Worm (Caenorhabditis elegans) whole organism, L4 larva: Measurements from ENCODE around the gene rnr-2.

ENCODE experiments used
- ZK337.2 ChIP-seq: fragments of 200-800 bp; sonication (Bioruptor generic); IDR thresholded peaks from 2 replicates; pipeline ENCODE4 v1.3.6; 2022; ENCODE audit warnings: missing genetic modification reagents, missing genetic modification characterization, missing compliant biosample characterization
- ZK546.5 ChIP-seq, 2 experiments: sonication (generic microtip); optimal IDR thresholded peaks; 2 replicates each; lab custom pipeline; 2017; ENCODE audit warnings: missing biosample characterization in 2 of 2, missing genetic modification characterization in 2 of 2
- daf-16 ChIP-seq, 3 experiments: sonication (generic microtip); optimal IDR thresholded peaks; 2 replicates each; lab custom pipeline; 2016 to 2017; ENCODE audit warnings: missing genetic modification characterization in 3 of 3, missing genetic modification reagents in 3 of 3, mild to moderate bottlenecking in 2 of 3, missing compliant biosample characterization in 2 of 3, missing biosample characterization in 1 of 3, moderate library complexity in 1 of 3
- dmd-6 ChIP-seq: fragments of 200-800 bp; sonication (Bioruptor generic); IDR thresholded peaks from 2 replicates; pipeline ENCODE4 v1.3.6; 2022; ENCODE audit warnings: missing genetic modification reagents, missing genetic modification characterization, missing compliant biosample characterization
- dve-1 ChIP-seq: sonication (generic microtip); optimal IDR thresholded peaks from 2 replicates; lab custom pipeline; 2017; ENCODE audit warnings: antibody characterized with exemption, mild to moderate bottlenecking, missing genetic modification characterization, missing compliant biosample characterization; ENCODE audit not compliant: insufficient read depth
- lin-39 ChIP-seq: fragments of 150-350 bp; optimal IDR thresholded peaks from 2 replicates; lab custom pipeline; 2014; ENCODE audit warnings: missing biosample characterization, missing genetic modification reagents, missing genetic modification characterization
- nhr-25 ChIP-seq: sonication (generic microtip); optimal IDR thresholded peaks from 2 replicates; lab custom pipeline; 2017; ENCODE audit warnings: missing genetic modification characterization, mild to moderate bottlenecking, missing compliant biosample characterization, antibody characterized with exemption, moderate library complexity, borderline replicate concordance; ENCODE audit not compliant: insufficient read depth
- nhr-28 ChIP-seq: fragments of 150-350 bp; optimal IDR thresholded peaks from 2 replicates; lab custom pipeline; 2014; ENCODE audit warnings: missing biosample characterization, missing genetic modification characterization
- pqm-1 ChIP-seq: sonication (generic microtip); optimal IDR thresholded peaks from 2 replicates; lab custom pipeline; 2017; ENCODE audit warnings: missing biosample characterization, missing genetic modification characterization
- unc-130 ChIP-seq: sonication (generic microtip); optimal IDR thresholded peaks from 2 replicates; lab custom pipeline; 2016; ENCODE audit warnings: missing genetic modification reagents, missing genetic modification characterization, missing compliant biosample characterization
- unc-39 ChIP-seq: sonication (generic microtip); optimal IDR thresholded peaks from 2 replicates; lab custom pipeline; 2017; ENCODE audit warnings: missing biosample characterization, missing genetic modification characterization

ce11 chrIII:4107929-4108520, 13.3 kb upstream of the rnr-2 start:
- TF ChIP-seq unc-130 (GFP tag; lab: Kevin White, UChicago) (no peak), ZK546.5 (tag; optimal IDR thresholded peaks at IDR 0.05; lab: Kevin White, UChicago) (no peak), dve-1 (tag; lab: Kevin White, UChicago) (no peak), dmd-6 (no peak), nhr-28 (tag; lab: Kevin White, UChicago) (no peak), unc-39 (tag; lab: Kevin White, UChicago) (no peak), lin-39 (tag; lab: Kevin White, UChicago) (no peak), pqm-1 (tag; lab: Kevin White, UChicago) (no peak), ZK337.2 (GFP tag; lab: Robert Waterston, UW) (no peak), daf-16 (GFP tag; optimal IDR thresholded peaks at IDR 0.05; lab: Kevin White, UChicago) (no peak), daf-16 (tag; optimal IDR thresholded peaks at IDR 0.05; lab: Kevin White, UChicago) (no peak), nhr-25 (tag; lab: Kevin White, UChicago) (no peak)
